Fruit fly (Drosophila melanogaster) S2 (cell line): ENCODE data around the gene CG31121.

ENCODE experiments used
- CG8478 ChIP-seq: fragments of >200 bp; optimal IDR thresholded peaks from 2 replicates; lab custom pipeline; 2018
- CTCF ChIP-seq, 2 experiments: fragments of >200 bp; optimal IDR thresholded peaks; 2 replicates each; lab custom pipeline; 2018

CG31121 gene

dm6 chr3R:24864719-24865400 lies 29.5 kb downstream of the CG31121 start, which contains the start of the genes Srg1 and Elal:
Gene Srg1 (minus strand): TSS chr3R:24864732.
Gene Elal (plus strand): TSS chr3R:24865350.
- TF ChIP-seq CTCF (optimal IDR thresholded peaks at IDR 0.05; lab: Kevin White, UChicago) (no peak), CG8478 (lab: Kevin White, UChicago) (no peak)

- TF ChIP-seq CTCF (optimal IDR thresholded peaks at IDR 0.05; lab: Kevin White, UChicago) (no peak), CG8478 (lab: Kevin White, UChicago) (no peak)
These were observed 30.5 kb downstream of the CG31121 start for dm6 chr3R:24863894-24864293.

dm6 chr3R:24862574-24863089 lies 31.8 kb downstream of the CG31121 start, which contains the start of gene CG7016:
Gene CG7016 (plus strand): TSS chr3R:24862931.
- TF ChIP-seq CTCF (optimal IDR thresholded peaks at IDR 0.05; lab: Kevin White, UChicago): no peak
- no peak for TF ChIP-seq CG8478 (lab: Kevin White, UChicago)

- TF ChIP-seq CG8478 (lab: Kevin White, UChicago) (no peak), CTCF (optimal IDR thresholded peaks at IDR 0.05; lab: Kevin White, UChicago) (no peak)
These were observed 32.3 kb downstream of the CG31121 start, which contains the start of gene CG13640 for dm6 chr3R:24862065-24862464. Gene CG13640 (minus strand): TSS chr3R:24862165.

- TF ChIP-seq CG8478 (lab: Kevin White, UChicago) (no peak), CTCF (optimal IDR thresholded peaks at IDR 0.05; lab: Kevin White, UChicago) (no peak)
These were observed 34.0 kb downstream of the CG31121 start, which contains the start of gene CG13639 for dm6 chr3R:24860316-24860826. Gene CG13639 (minus strand): TSS chr3R:24860366.

dm6 chr3R:24859701-24860100 lies 34.7 kb downstream of the CG31121 start, which contains the start of gene ppk22:
Gene ppk22 (minus strand): TSS chr3R:24859801.
- TF ChIP-seq CG8478 (lab: Kevin White, UChicago) (no peak), CTCF (optimal IDR thresholded peaks at IDR 0.05; lab: Kevin White, UChicago) (no peak)

dm6 chr3R:24857459-24857858 lies 36.9 kb downstream of the CG31121 start, which contains the start of gene CAH4:
Gene CAH4 (minus strand): TSS chr3R:24857559.
- no peak for TF ChIP-seq CTCF (optimal IDR thresholded peaks at IDR 0.05; lab: Kevin White, UChicago)
- TF ChIP-seq CG8478 (lab: Kevin White, UChicago): no peak

dm6 chr3R:24856143-24856542 lies 38.3 kb downstream of the CG31121 start, which contains the start of gene HDAC11:
Gene HDAC11 (minus strand): TSS chr3R:24856243.
- TF ChIP-seq CG8478 (lab: Kevin White, UChicago) (no peak), CTCF (optimal IDR thresholded peaks at IDR 0.05; lab: Kevin White, UChicago) (no peak)

dm6 chr3R:24851429-24851828 lies 43.0 kb downstream of the CG31121 start, which contains the start of gene Nct:
Gene Nct (plus strand): TSS chr3R:24851601.
- TF ChIP-seq CG8478 (lab: Kevin White, UChicago) (no peak), CTCF (optimal IDR thresholded peaks at IDR 0.05; lab: Kevin White, UChicago) (no peak)

dm6 chr3R:24850420-24850819 lies 44.0 kb downstream of the CG31121 start, which contains the start of gene CG7006:
Gene CG7006 (plus strand): TSS chr3R:24850627.
- TF ChIP-seq CTCF (optimal IDR thresholded peaks at IDR 0.05; lab: Kevin White, UChicago) (no peak), CG8478 (lab: Kevin White, UChicago) (no peak)

- TF ChIP-seq CG8478 (lab: Kevin White, UChicago) (no peak), CTCF (optimal IDR thresholded peaks at IDR 0.05; lab: Kevin White, UChicago) (no peak)
These were observed 48.2 kb downstream of the CG31121 start for dm6 chr3R:24845952-24846848.

dm6 chr3R:24845148-24845547 lies 49.3 kb downstream of the CG31121 start:
- TF ChIP-seq CTCF (optimal IDR thresholded peaks at IDR 0.05; lab: Kevin White, UChicago) (no peak), CG8478 (lab: Kevin White, UChicago) (no peak)

- TF ChIP-seq CTCF (optimal IDR thresholded peaks at IDR 0.05; lab: Kevin White, UChicago): no peak
These were observed 52.8 kb downstream of the CG31121 start, which contains the start of gene Esp for dm6 chr3R:24841635-24842034. Gene Esp (plus strand): TSS chr3R:24841935.

- TF ChIP-seq CTCF (optimal IDR thresholded peaks at IDR 0.05; lab: Kevin White, UChicago): no peak
These were observed 53.3 kb downstream of the CG31121 start, which contains the start of gene CG33658 for dm6 chr3R:24841063-24841462. Gene CG33658 (minus strand): TSS chr3R:24841163.
